Worm (Caenorhabditis elegans) whole organism, late embryonic: Measurements from ENCODE around the gene aakg-2.

Experiments
- C08G9.2 ChIP-seq: sonication (generic microtip); optimal IDR thresholded peaks from 2 replicates; lab custom pipeline; 2016; ENCODE audit warnings: mild to moderate bottlenecking, missing genetic modification characterization, moderate library complexity, missing compliant biosample characterization
- F13H6.1 ChIP-seq: sonication (generic microtip); optimal IDR thresholded peaks from 2 replicates; lab custom pipeline; 2016; ENCODE audit warnings: missing genetic modification characterization, missing compliant biosample characterization
- ahr-1 ChIP-seq: sonication (generic microtip); optimal IDR thresholded peaks from 2 replicates; lab custom pipeline; 2016; ENCODE audit warnings: missing genetic modification characterization, missing compliant biosample characterization
- ceh-14 ChIP-seq: sonication (generic microtip); optimal IDR thresholded peaks from 2 replicates; lab custom pipeline; 2016; ENCODE audit warnings: missing genotype, missing genetic modification characterization, missing compliant biosample characterization
- ceh-19 ChIP-seq: fragments of 200-800 bp; sonication (Bioruptor generic); optimal IDR thresholded peaks from 2 replicates; lab custom pipeline; 2018; ENCODE audit warnings: mild to moderate bottlenecking, missing genetic modification characterization, missing compliant biosample characterization
- ceh-24 ChIP-seq: sonication (generic microtip); optimal IDR thresholded peaks from 2 replicates; lab custom pipeline; 2016; ENCODE audit warnings: mild to moderate bottlenecking, missing genetic modification characterization, missing compliant biosample characterization
- ceh-45 ChIP-seq: fragments of 200-800 bp; sonication (Bioruptor generic); IDR thresholded peaks from 2 replicates; pipeline ENCODE4 v1.3.6; 2022; ENCODE audit warnings: missing genetic modification reagents, missing genetic modification characterization, missing compliant biosample characterization
- ceh-6 ChIP-seq: fragments of 200-800 bp; sonication (Bioruptor generic); optimal IDR thresholded peaks from 2 replicates; lab custom pipeline; 2018; ENCODE audit warnings: mild to moderate bottlenecking, missing genetic modification characterization, missing compliant biosample characterization
- ceh-9 ChIP-seq: sonication (generic microtip); optimal IDR thresholded peaks from 2 replicates; lab custom pipeline; 2016; ENCODE audit warnings: mild to moderate bottlenecking, missing genetic modification characterization, inconsistent platforms, missing compliant biosample characterization
- che-1 ChIP-seq: sonication (generic microtip); optimal IDR thresholded peaks from 2 replicates; lab custom pipeline; 2016; ENCODE audit warnings: mild to moderate bottlenecking, missing genetic modification characterization, missing compliant biosample characterization
- dmd-4 ChIP-seq: sonication (generic microtip); optimal IDR thresholded peaks from 2 replicates; lab custom pipeline; 2016; ENCODE audit warnings: borderline replicate concordance, missing genetic modification characterization, missing compliant biosample characterization
- elt-2 ChIP-seq: sonication (generic microtip); optimal IDR thresholded peaks from 2 replicates; lab custom pipeline; 2016; ENCODE audit warnings: missing genetic modification reagents, missing genetic modification characterization, missing compliant biosample characterization
- eyg-1 ChIP-seq: sonication (generic microtip); optimal IDR thresholded peaks from 2 replicates; lab custom pipeline; 2016; ENCODE audit warnings: missing genotype, missing genetic modification characterization, missing compliant biosample characterization
- fkh-6 ChIP-seq: sonication (generic microtip); optimal IDR thresholded peaks from 2 replicates; lab custom pipeline; 2016; ENCODE audit warnings: missing genetic modification characterization, missing compliant biosample characterization
- hlh-15 ChIP-seq: sonication (generic microtip); optimal IDR thresholded peaks from 2 replicates; lab custom pipeline; 2016; ENCODE audit warnings: missing genetic modification characterization, missing compliant biosample characterization
- hlh-8 ChIP-seq: sonication (generic microtip); optimal IDR thresholded peaks from 2 replicates; lab custom pipeline; 2016; ENCODE audit warnings: missing genotype, missing genetic modification characterization, missing compliant biosample characterization
- madf-2 ChIP-seq: sonication (generic microtip); optimal IDR thresholded peaks from 2 replicates; lab custom pipeline; 2017; ENCODE audit warnings: missing genetic modification characterization, missing compliant biosample characterization
- mec-3 ChIP-seq: sonication (generic microtip); optimal IDR thresholded peaks from 2 replicates; lab custom pipeline; 2016; ENCODE audit warnings: borderline replicate concordance, missing genetic modification characterization, missing compliant biosample characterization
- nhr-11 ChIP-seq: fragments of 150-350 bp; optimal IDR thresholded peaks from 2 replicates; lab custom pipeline; 2014; ENCODE audit warnings: missing biosample characterization, missing genetic modification characterization
- nhr-232 ChIP-seq: sonication (generic microtip); optimal IDR thresholded peaks from 2 replicates; lab custom pipeline; 2016; ENCODE audit warnings: missing genetic modification characterization, missing compliant biosample characterization
- pat-9 ChIP-seq: fragments of 200-800 bp; sonication (Bioruptor generic); optimal IDR thresholded peaks from 2 replicates; lab custom pipeline; 2018; ENCODE audit warnings: mild to moderate bottlenecking, missing genetic modification characterization, moderate library complexity, missing compliant biosample characterization
- pha-2 ChIP-seq: sonication (generic microtip); optimal IDR thresholded peaks from 2 replicates; lab custom pipeline; 2017; ENCODE audit warnings: mild to moderate bottlenecking, missing genetic modification characterization, missing compliant biosample characterization
- pha-4 ChIP-seq: fragments of 150-350 bp; optimal IDR thresholded peaks from 2 replicates; lab custom pipeline; 2018; ENCODE audit warnings: missing biosample characterization, missing genetic modification reagents, missing genetic modification characterization
- ref-2 ChIP-seq: sonication (generic microtip); optimal IDR thresholded peaks from 2 replicates; lab custom pipeline; 2016; ENCODE audit warnings: missing genetic modification characterization, missing compliant biosample characterization
- sdc-2 ChIP-seq: sonication (generic microtip); optimal IDR thresholded peaks from 2 replicates; lab custom pipeline; 2016; ENCODE audit warnings: missing genotype, missing genetic modification characterization, missing compliant biosample characterization
- sox-4 ChIP-seq: sonication (generic microtip); optimal IDR thresholded peaks from 2 replicates; lab custom pipeline; 2017; ENCODE audit warnings: mild to moderate bottlenecking, missing genetic modification characterization, inconsistent platforms, missing compliant biosample characterization
- syd-9 ChIP-seq: sonication (generic microtip); optimal IDR thresholded peaks from 2 replicates; lab custom pipeline; 2016; ENCODE audit warnings: mild to moderate bottlenecking, missing genetic modification characterization, moderate library complexity, missing compliant biosample characterization
- tbx-2 ChIP-seq: sonication (generic microtip); optimal IDR thresholded peaks from 2 replicates; lab custom pipeline; 2016; ENCODE audit warnings: missing genetic modification characterization, missing compliant biosample characterization
- tbx-7 ChIP-seq: sonication (generic microtip); optimal IDR thresholded peaks from 2 replicates; lab custom pipeline; 2016; ENCODE audit warnings: missing genotype, missing genetic modification characterization, missing compliant biosample characterization
- unc-42 ChIP-seq: sonication (generic microtip); optimal IDR thresholded peaks from 2 replicates; lab custom pipeline; 2016; ENCODE audit warnings: missing genotype, missing genetic modification characterization, missing compliant biosample characterization
- zip-5 ChIP-seq: sonication (generic microtip); optimal IDR thresholded peaks from 2 replicates; lab custom pipeline; 2016; ENCODE audit warnings: missing genetic modification characterization, missing compliant biosample characterization

aakg-2 gene

ce11 chrX:16863320-16863719 is 5.5 kb downstream of the aakg-2 start:
- TF ChIP-seq fkh-6 (tag; lab: Kevin White, UChicago) (no peak), ceh-24 (tag; lab: Kevin White, UChicago) (no peak), pha-4 (no peak), sdc-2 (no peak)

ce11 chrX:16859956-16860446 is 8.8 kb downstream of the aakg-2 start, which contains the start of gene T20F7.3:
TSS of gene T20F7.3 (plus strand) at chrX:16860396.
- TF ChIP-seq elt-2 (tag; lab: Kevin White, UChicago) (peak; percentile 60), ceh-24 (tag; lab: Kevin White, UChicago) (no peak), zip-5 (tag; lab: Kevin White, UChicago) (no peak)

- no peak for TF ChIP-seq ceh-45 (GFP tag; lab: Robert Waterston, UW)
- no peak for TF ChIP-seq syd-9 (tag; lab: Kevin White, UChicago)
- no peak for TF ChIP-seq F13H6.1 (tag; lab: Kevin White, UChicago)
- TF ChIP-seq zip-5 (tag; lab: Kevin White, UChicago), result no peak
- TF ChIP-seq pha-2, result no peak
- TF ChIP-seq nhr-11, result no peak
- TF ChIP-seq madf-2 (tag; lab: Kevin White, UChicago), result no peak
- TF ChIP-seq ceh-19 (GFP tag; lab: Kevin White, UChicago), result no peak
- no peak for TF ChIP-seq ceh-6 (GFP tag; lab: Kevin White, UChicago)
- TF ChIP-seq hlh-8, result no peak
Measured at ce11 chrX:16844924-16845323, 23.9 kb downstream of the aakg-2 start, which contains the start of gene F41G4.8. TSS of gene F41G4.8 (minus strand) at chrX:16845024.

DNA sequence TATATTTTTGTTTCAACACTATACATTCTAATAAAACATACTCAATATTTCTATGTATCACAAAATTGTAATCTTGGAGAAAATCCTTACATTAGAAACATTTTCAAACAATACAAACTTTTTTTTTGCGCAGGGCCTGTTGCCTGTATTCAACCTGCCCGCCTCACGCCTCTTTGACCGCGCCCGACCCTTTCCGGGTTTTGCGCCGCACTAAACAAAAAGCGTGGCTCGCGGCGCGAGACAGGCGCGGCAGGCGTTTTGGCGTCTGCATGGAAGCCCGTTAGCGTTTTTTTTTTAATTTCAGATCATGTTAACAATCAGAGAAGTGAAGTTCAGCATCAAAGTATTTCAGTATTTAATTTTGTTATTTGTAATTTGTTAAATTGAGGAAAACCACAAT is 25.9 kb downstream of the aakg-2 start:
- TF ChIP-seq hlh-15 (tag; lab: Kevin White, UChicago), result no peak

DNA sequence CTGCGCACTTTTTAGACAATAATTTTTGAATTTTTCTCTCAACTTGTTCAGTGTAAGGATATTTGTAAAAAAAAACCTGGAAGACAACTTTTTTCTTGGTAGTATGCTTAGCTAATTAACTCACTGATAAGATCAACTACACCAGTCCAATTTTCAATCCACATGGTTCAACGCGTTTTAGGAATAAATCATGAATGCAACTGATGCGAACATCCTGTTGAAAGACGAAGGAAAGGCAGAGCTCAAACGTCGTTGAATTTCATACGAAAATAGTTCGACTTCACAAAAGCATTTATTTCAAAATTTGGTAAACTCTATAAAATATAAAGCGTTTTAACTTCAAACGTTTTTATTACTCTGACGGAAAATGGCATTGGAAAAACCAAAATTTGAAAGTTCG is 28.1 kb downstream of the aakg-2 start, which contains the start of gene dyla-1:
Gene dyla-1 (plus strand): TSS at position 301 of the 400 bp plus-strand sequence.
- no peak for TF ChIP-seq ceh-14
- no peak for TF ChIP-seq hlh-8
- TF ChIP-seq elt-2 (tag; lab: Kevin White, UChicago), result no peak
- no peak for TF ChIP-seq zip-5 (tag; lab: Kevin White, UChicago)
- no peak for TF ChIP-seq pha-4
- TF ChIP-seq dmd-4 (tag; lab: Kevin White, UChicago), result no peak
- no peak for TF ChIP-seq mec-3 (tag; lab: Kevin White, UChicago)
- no peak for TF ChIP-seq eyg-1 (tag; lab: Kevin White, UChicago)
- TF ChIP-seq pat-9 (tag; lab: Kevin White, UChicago), result no peak

- TF ChIP-seq che-1 (no peak), tbx-7 (no peak), syd-9 (tag; lab: Kevin White, UChicago) (no peak), eyg-1 (tag; lab: Kevin White, UChicago) (no peak), hlh-15 (tag; lab: Kevin White, UChicago) (no peak), ahr-1 (tag; lab: Kevin White, UChicago) (no peak), nhr-232 (tag; lab: Kevin White, UChicago) (no peak), C08G9.2 (no peak), pha-4 (no peak), ceh-9 (tag; lab: Kevin White, UChicago) (no peak), sox-4 (tag; lab: Kevin White, UChicago) (no peak), unc-42 (no peak), F13H6.1 (tag; lab: Kevin White, UChicago) (no peak), tbx-2 (tag; lab: Kevin White, UChicago) (no peak), sdc-2 (no peak), ceh-45 (GFP tag; lab: Robert Waterston, UW) (no peak), ceh-19 (GFP tag; lab: Kevin White, UChicago) (no peak), ref-2 (tag; lab: Kevin White, UChicago) (no peak)
Measured at ce11 chrX:16836304-16836703, 32.5 kb downstream of the aakg-2 start, which contains the start of gene F41G4.7. TSS of gene F41G4.7 (minus strand) at chrX:16836404.
